Fruit fly (Drosophila melanogaster) whole organism, embryonic: ENCODE data around the gene CG45078.

Source experiments
- Atf-2 ChIP-seq: fragments of 200-800 bp; sonication (Bioruptor generic); optimal IDR thresholded peaks from 2 replicates; lab custom pipeline; 2016; ENCODE audit warnings: missing biosample characterization, missing genetic modification characterization
- BtbVII ChIP-seq: fragments of 200-800 bp; sonication (Bioruptor generic); optimal IDR thresholded peaks from 3 replicates; lab custom pipeline; 2017; ENCODE audit warnings: missing biosample characterization, mild to moderate bottlenecking, missing genetic modification characterization
- CG10431 ChIP-seq: fragments of 200-800 bp; sonication (Bioruptor generic); optimal IDR thresholded peaks from 3 replicates; lab custom pipeline; 2018; ENCODE audit warnings: missing biosample characterization, mild to moderate bottlenecking, missing genetic modification characterization
- CG12299 ChIP-seq: fragments of 200-800 bp; sonication (Bioruptor generic); optimal IDR thresholded peaks from 2 replicates; lab custom pipeline; 2018; ENCODE audit warnings: missing biosample characterization, mild to moderate bottlenecking, missing genetic modification characterization
- CG13296 ChIP-seq: fragments of 200-800 bp; sonication (Bioruptor generic); optimal IDR thresholded peaks from 3 replicates; lab custom pipeline; 2018; ENCODE audit warnings: missing biosample characterization, mild to moderate bottlenecking, missing genetic modification characterization
- CG14965 ChIP-seq: fragments of 200-800 bp; sonication (Bioruptor generic); optimal IDR thresholded peaks from 2 replicates; lab custom pipeline; 2016; ENCODE audit warnings: missing biosample characterization, missing genetic modification characterization, borderline replicate concordance
- CG15514 ChIP-seq: fragments of 200-800 bp; sonication (Bioruptor generic); optimal IDR thresholded peaks from 3 replicates; lab custom pipeline; 2017; ENCODE audit warnings: missing biosample characterization, missing genetic modification characterization, mild to moderate bottlenecking, moderate library complexity, missing genetic modification reagents
- CG1602 ChIP-seq: fragments of 200-800 bp; sonication (Bioruptor generic); optimal IDR thresholded peaks from 3 replicates; lab custom pipeline; 2016; ENCODE audit warnings: missing biosample characterization, missing genetic modification characterization
- CG17829 ChIP-seq: fragments of 200-800 bp; optimal IDR thresholded peaks from 2 replicates; lab custom pipeline; 2019; ENCODE audit warnings: missing biosample characterization, mild to moderate bottlenecking, missing genetic modification characterization, moderate library complexity
- CG2202 ChIP-seq: fragments of 200-800 bp; sonication (Bioruptor generic); optimal IDR thresholded peaks from 2 replicates; lab custom pipeline; 2018; ENCODE audit warnings: missing biosample characterization, mild to moderate bottlenecking, missing genetic modification characterization
- CG31224 ChIP-seq: fragments of 200-800 bp; sonication (Bioruptor generic); IDR thresholded peaks from 2 replicates; pipeline ENCODE4 v1.3.6; 2022; ENCODE audit warnings: missing biosample characterization, missing genetic modification characterization
- CG3163 ChIP-seq: fragments of 200-800 bp; sonication (Bioruptor generic); optimal IDR thresholded peaks from 3 replicates; lab custom pipeline; 2016; ENCODE audit warnings: missing biosample characterization, missing genetic modification characterization
- CG32532 ChIP-seq: fragments of 200-800 bp; sonication (Bioruptor generic); IDR thresholded peaks from 2 replicates; pipeline ENCODE4 v1.3.6; 2022; ENCODE audit warnings: missing biosample characterization, missing genetic modification characterization
- CG6689 ChIP-seq: fragments of 200-800 bp; sonication (Bioruptor generic); IDR thresholded peaks from 2 replicates; pipeline ENCODE4 v1.3.6; 2022; ENCODE audit warnings: missing biosample characterization, missing genetic modification characterization
- CG8359 ChIP-seq: fragments of 200-800 bp; sonication (Bioruptor generic); optimal IDR thresholded peaks from 2 replicates; lab custom pipeline; 2017; ENCODE audit warnings: missing biosample characterization, mild to moderate bottlenecking, missing genetic modification characterization, borderline replicate concordance
- CG9817 ChIP-seq: fragments of 200-800 bp; sonication (Bioruptor generic); optimal IDR thresholded peaks from 2 replicates; lab custom pipeline; 2018; ENCODE audit warnings: missing biosample characterization, mild to moderate bottlenecking, missing genetic modification characterization, moderate library complexity
- D ChIP-seq, 2 experiments: fragments of 200-800 bp in 1 of 2; fragments of >200 bp in 1 of 2; sonication (Bioruptor generic) in 1 of 2; optimal IDR thresholded peaks; 2 replicates in 1 of 2; 3 replicates in 1 of 2; lab custom pipeline; 2017; ENCODE audit warnings: mild to moderate bottlenecking in 1 of 2, missing biosample characterization in 1 of 2, missing genetic modification characterization in 1 of 2, missing genetic modification reagents in 1 of 2
- Dref ChIP-seq: fragments of 200-800 bp; sonication (Bioruptor generic); IDR thresholded peaks from 2 replicates; pipeline ENCODE4 v1.3.6; 2022; ENCODE audit warnings: missing biosample characterization, missing genetic modification characterization
- ERR ChIP-seq: fragments of 200-800 bp; sonication (Bioruptor generic); optimal IDR thresholded peaks from 2 replicates; lab custom pipeline; 2016; ENCODE audit warnings: missing biosample characterization, missing genetic modification characterization
- Fer2 ChIP-seq: fragments of 200-800 bp; sonication (Bioruptor generic); optimal IDR thresholded peaks from 2 replicates; lab custom pipeline; 2018; ENCODE audit warnings: missing biosample characterization, mild to moderate bottlenecking, missing genetic modification characterization, moderate library complexity
- H15 ChIP-seq: fragments of 200-800 bp; sonication (Bioruptor generic); IDR thresholded peaks from 3 replicates; pipeline ENCODE4 v1.3.6; 2022; ENCODE audit warnings: missing biosample characterization, missing genetic modification characterization
- HLH4C ChIP-seq: fragments of 200-800 bp; sonication (Bioruptor generic); IDR thresholded peaks from 3 replicates; pipeline ENCODE4 v1.3.6; 2022; ENCODE audit warnings: missing biosample characterization, missing genetic modification characterization; ENCODE audit not compliant: partially characterized antibody
- Hr51 ChIP-seq, 2 experiments: fragments of 200-800 bp; sonication (Bioruptor generic); optimal IDR thresholded peaks; 2 replicates in 1 of 2; 3 replicates in 1 of 2; lab custom pipeline; 2016 to 2018; ENCODE audit warnings: missing biosample characterization in 2 of 2, missing genetic modification characterization in 2 of 2, mild to moderate bottlenecking in 1 of 2, moderate library complexity in 1 of 2
- Nf-YB ChIP-seq: fragments of 200-800 bp; sonication (Bioruptor generic); optimal IDR thresholded peaks from 3 replicates; lab custom pipeline; 2019; ENCODE audit warnings: missing biosample characterization, mild to moderate bottlenecking, missing genetic modification characterization, moderate library complexity
- NfI ChIP-seq: fragments of 200-800 bp; sonication (Bioruptor generic); optimal IDR thresholded peaks from 3 replicates; lab custom pipeline; 2018; ENCODE audit warnings: missing biosample characterization, mild to moderate bottlenecking, missing genetic modification characterization, moderate library complexity
- Pdp1 ChIP-seq, 2 experiments: fragments of 200-800 bp; sonication (Bioruptor generic); optimal IDR thresholded peaks; 3 replicates each; lab custom pipeline; 2016; ENCODE audit warnings: missing biosample characterization in 2 of 2, missing genetic modification characterization in 2 of 2, mild to moderate bottlenecking in 1 of 2, moderate library complexity in 1 of 2
- Sox102F ChIP-seq: fragments of 200-800 bp; sonication (Bioruptor generic); optimal IDR thresholded peaks from 2 replicates; lab custom pipeline; 2018; ENCODE audit warnings: missing biosample characterization, mild to moderate bottlenecking, missing genetic modification characterization, moderate library complexity
- Trl ChIP-seq, 3 experiments: fragments of >200 bp in 2 of 3; fragments of 200-800 bp in 1 of 3; sonication (Bioruptor generic) in 1 of 3; optimal IDR thresholded peaks; 2 replicates in 1 of 3; 3 replicates in 2 of 3; lab custom pipeline; 2016 to 2017; ENCODE audit warnings: missing biosample characterization in 1 of 3, missing genetic modification characterization in 1 of 3
- abd-A ChIP-seq: fragments of 200-800 bp; sonication (Bioruptor generic); optimal IDR thresholded peaks from 3 replicates; lab custom pipeline; 2019; ENCODE audit warnings: missing biosample characterization, mild to moderate bottlenecking, missing genetic modification characterization, moderate library complexity
- aop ChIP-seq: fragments of 200-800 bp; sonication (Bioruptor generic); IDR thresholded peaks from 2 replicates; pipeline ENCODE4 v1.3.6; 2022; ENCODE audit warnings: missing biosample characterization, missing genetic modification characterization
- cad ChIP-seq: fragments of >200 bp; optimal IDR thresholded peaks from 2 replicates; lab custom pipeline; 2017; ENCODE audit warnings: missing biosample characterization, missing genetic modification characterization
- chinmo ChIP-seq: fragments of 200-800 bp; sonication (Bioruptor generic); IDR thresholded peaks from 4 replicates; pipeline ENCODE4 v1.3.6; 2022; ENCODE audit warnings: missing biosample characterization, missing genetic modification characterization; ENCODE audit not compliant: partially characterized antibody
- dimm ChIP-seq: fragments of 200-800 bp; sonication (Bioruptor generic); IDR thresholded peaks from 2 replicates; pipeline ENCODE4 v1.3.6; 2022; ENCODE audit warnings: missing biosample characterization, missing genetic modification characterization
- fd3F ChIP-seq: fragments of 200-800 bp; sonication (Bioruptor generic); optimal IDR thresholded peaks from 2 replicates; lab custom pipeline; 2018; ENCODE audit warnings: missing biosample characterization, mild to moderate bottlenecking, missing genetic modification characterization, moderate library complexity
- fu2 ChIP-seq: fragments of 200-800 bp; sonication (Bioruptor generic); optimal IDR thresholded peaks from 2 replicates; lab custom pipeline; 2016; ENCODE audit warnings: missing biosample characterization, missing genetic modification characterization
- lbe ChIP-seq: fragments of 200-800 bp; sonication (Bioruptor generic); optimal IDR thresholded peaks from 2 replicates; lab custom pipeline; 2016; ENCODE audit warnings: missing biosample characterization, mild to moderate bottlenecking, missing genetic modification characterization
- mirr ChIP-seq: fragments of 200-800 bp; sonication (Bioruptor generic); optimal IDR thresholded peaks from 3 replicates; lab custom pipeline; 2018; ENCODE audit warnings: missing biosample characterization, mild to moderate bottlenecking, missing genetic modification characterization
- nmo ChIP-seq: fragments of 200-800 bp; sonication (Bioruptor generic); optimal IDR thresholded peaks from 2 replicates; lab custom pipeline; 2018; ENCODE audit warnings: missing biosample characterization, mild to moderate bottlenecking, missing genetic modification characterization, moderate library complexity
- pfk ChIP-seq: fragments of 200-800 bp; sonication (Bioruptor generic); optimal IDR thresholded peaks from 2 replicates; lab custom pipeline; 2018; ENCODE audit warnings: missing biosample characterization, mild to moderate bottlenecking, missing genetic modification characterization, moderate library complexity
- pnt ChIP-seq: fragments of 200-800 bp; sonication (Bioruptor generic); optimal IDR thresholded peaks from 3 replicates; lab custom pipeline; 2016; ENCODE audit warnings: missing biosample characterization, missing genetic modification characterization
- pum ChIP-seq: fragments of 200-800 bp; sonication (Bioruptor generic); optimal IDR thresholded peaks from 2 replicates; lab custom pipeline; 2016; ENCODE audit warnings: missing biosample characterization, missing genetic modification characterization
- rib ChIP-seq: fragments of 200-800 bp; sonication (Bioruptor generic); IDR thresholded peaks from 2 replicates; pipeline ENCODE4 v1.3.6; 2022; ENCODE audit warnings: missing biosample characterization, missing genetic modification characterization
- sd ChIP-seq: fragments of 200-800 bp; sonication (Bioruptor generic); optimal IDR thresholded peaks from 3 replicates; lab custom pipeline; 2018; ENCODE audit warnings: missing biosample characterization, mild to moderate bottlenecking, missing genetic modification characterization, moderate library complexity
- slou ChIP-seq: fragments of 200-800 bp; sonication (Bioruptor generic); optimal IDR thresholded peaks from 3 replicates; lab custom pipeline; 2016; ENCODE audit warnings: missing biosample characterization, missing genetic modification characterization
- stwl ChIP-seq: fragments of 200-800 bp; sonication (Bioruptor generic); optimal IDR thresholded peaks from 3 replicates; lab custom pipeline; 2018; ENCODE audit warnings: missing biosample characterization, mild to moderate bottlenecking, missing genetic modification characterization, moderate library complexity
- tna ChIP-seq: fragments of 200-800 bp; sonication (Bioruptor generic); IDR thresholded peaks from 2 replicates; pipeline ENCODE4 v1.3.6; 2022; ENCODE audit warnings: missing biosample characterization, missing genetic modification characterization; ENCODE audit not compliant: partially characterized antibody
- wdn ChIP-seq: fragments of 200-800 bp; sonication (Bioruptor generic); IDR thresholded peaks from 2 replicates; pipeline ENCODE4 v1.3.6; 2022; ENCODE audit warnings: missing biosample characterization, missing genetic modification characterization
- yki ChIP-seq: fragments of >200 bp; optimal IDR thresholded peaks from 3 replicates; lab custom pipeline; 2018
- zen2 ChIP-seq: fragments of 200-800 bp; sonication (Bioruptor generic); IDR thresholded peaks from 3 replicates; pipeline ENCODE4 v1.3.6; 2022; ENCODE audit warnings: missing biosample characterization, missing genetic modification characterization; ENCODE audit not compliant: partially characterized antibody

CG45078 gene

DNA sequence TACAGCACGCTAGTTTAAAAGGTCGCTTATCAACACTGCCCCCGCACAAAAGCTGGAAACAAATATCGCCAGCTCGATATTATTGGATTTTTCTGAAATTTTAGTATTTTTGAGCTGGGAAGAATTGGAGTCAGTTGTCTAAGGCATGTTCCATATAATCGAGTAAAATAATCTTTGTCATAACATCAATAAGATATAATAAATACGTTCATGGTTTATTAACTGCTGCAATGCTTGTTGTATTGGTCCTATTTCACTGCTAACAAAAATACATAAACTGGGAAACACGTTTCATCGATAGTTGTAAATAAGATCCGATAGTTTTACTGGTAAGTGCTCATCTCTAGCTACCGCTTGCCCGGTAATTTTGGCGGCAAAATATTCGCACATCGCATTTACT lies 11.0 kb upstream of the CG45078 start, which contains the start of the genes Art1 and Mcm5 (continued):
- peak; percentile 49 for TF ChIP-seq CG17829 (tag; lab: Kevin White, UChicago)
- TF ChIP-seq pnt: no peak
- peak; percentile 12; the same call in 1 of the 2 replicates for TF ChIP-seq CG32532
- no peak for TF ChIP-seq CG2202 (tag; lab: Kevin White, UChicago)
- no peak for TF ChIP-seq Nf-YB (GFP tag; lab: Kevin White, UChicago)
- peak; percentile 45 for TF ChIP-seq CG9817 (tag; lab: Kevin White, UChicago)
- no peak for TF ChIP-seq abd-A (tag; lab: Kevin White, UChicago)
- no peak for TF ChIP-seq Trl (optimal IDR thresholded peaks at IDR 0.05; lab: Kevin White, UChicago)
- peak; percentile 11 for TF ChIP-seq Trl (GFP tag; optimal IDR thresholded peaks at IDR 0.05; lab: Kevin White, UChicago)
- no peak for TF ChIP-seq fd3F (GFP tag; lab: Kevin White, UChicago)
- no peak for TF ChIP-seq CG31224 (GFP tag; lab: Robert Waterston, UW)
- TF ChIP-seq Fer2: no peak
- peak; percentile 51 for TF ChIP-seq Dref
- TF ChIP-seq chinmo: 0 out of 4 replicates have a peak, but pooled peaks have one; percentile 73
- TF ChIP-seq mirr (GFP tag; lab: Kevin White, UChicago): no peak
- TF ChIP-seq pfk (GFP tag; lab: Kevin White, UChicago): no peak
- peak; percentile 75; the same call in 2 of the 3 replicates for TF ChIP-seq zen2 (GFP tag; lab: Robert Waterston, UW)
- TF ChIP-seq Pdp1 (GFP tag; optimal IDR thresholded peaks at IDR 0.05; lab: Kevin White, UChicago): peak in 1 of 2 experiments; percentile 49
- peak; percentile 3 for TF ChIP-seq CG13296 (GFP tag; lab: Kevin White, UChicago)
- peak in 1 of 2 experiments; percentile 28 for TF ChIP-seq Hr51 (GFP tag; optimal IDR thresholded peaks at IDR 0.05; lab: Kevin White, UChicago)
- no peak; the same call in 1 of the 2 replicates for TF ChIP-seq tna
- TF ChIP-seq slou: no peak
- no peak for TF ChIP-seq aop (GFP tag; lab: Robert Waterston, UW)
- TF ChIP-seq sd: peak; percentile 16
- TF ChIP-seq Atf-2 (GFP tag; lab: Kevin White, UChicago): no peak
- TF ChIP-seq CG6689 (GFP tag; lab: Robert Waterston, UW): no peak
- TF ChIP-seq CG3163 (GFP tag; lab: Kevin White, UChicago): peak; percentile 51
- TF ChIP-seq ERR (GFP tag; lab: Kevin White, UChicago): no peak
- no peak for TF ChIP-seq CG12299 (tag; lab: Kevin White, UChicago)
- no peak for TF ChIP-seq CG14965 (GFP tag; lab: Kevin White, UChicago)
- TF ChIP-seq yki (lab: Kevin White, UChicago): no peak
- TF ChIP-seq CG15514 (GFP tag; lab: Kevin White, UChicago): peak; percentile 90
- no peak for TF ChIP-seq cad (GFP tag; lab: Kevin White, UChicago)
- TF ChIP-seq stwl (tag; lab: Kevin White, UChicago): peak; percentile 86
- TF ChIP-seq nmo (GFP tag; lab: Kevin White, UChicago): peak; percentile 79
- peak; percentile 34 for TF ChIP-seq fu2 (GFP tag; lab: Kevin White, UChicago)
- no peak for TF ChIP-seq dimm (GFP tag; lab: Robert Waterston, UW)
- TF ChIP-seq NfI (GFP tag; lab: Kevin White, UChicago): peak; percentile 33
- no peak for TF ChIP-seq Sox102F (GFP tag; lab: Kevin White, UChicago)
- TF ChIP-seq HLH4C (GFP tag; lab: Robert Waterston, UW): peak; percentile 89
- TF ChIP-seq D (optimal IDR thresholded peaks at IDR 0.05; lab: Kevin White, UChicago): no peak
- TF ChIP-seq D (GFP tag; optimal IDR thresholded peaks at IDR 0.05; lab: Kevin White, UChicago): no peak
- TF ChIP-seq BtbVII: no peak
- peak; percentile 17 for TF ChIP-seq pum (GFP tag; lab: Kevin White, UChicago)
- TF ChIP-seq CG8359 (GFP tag; lab: Kevin White, UChicago): no peak
- no peak for TF ChIP-seq H15
- TF ChIP-seq CG1602: no peak
- no peak for TF ChIP-seq lbe
- TF ChIP-seq rib (GFP tag; lab: Robert Waterston, UW): no peak
- TF ChIP-seq wdn (GFP tag; lab: Robert Waterston, UW): no peak
- no peak for TF ChIP-seq CG10431 (GFP tag; lab: Kevin White, UChicago)
